Fruit fly (Drosophila melanogaster): ENCODE data around the gene MSAmiP.
A peak's percentile ranks its signal among the peaks of the same experiment; 100 is the strongest.

MSAmiP gene

dm6 chr3R:16913300-16913928 lies 17.3 kb upstream of the MSAmiP start:
- TF ChIP-seq cic (GFP tag; optimal IDR thresholded peaks at IDR 0.05) (no peak), ovo (GFP tag; optimal IDR thresholded peaks at IDR 0.05) (no peak), Crg-1 (GFP tag; optimal IDR thresholded peaks at IDR 0.05) (no peak), CG1620 (GFP tag; optimal IDR thresholded peaks at IDR 0.05) (no peak), toe (GFP tag; optimal IDR thresholded peaks at IDR 0.05) (no peak), CG7045 (GFP tag; optimal IDR thresholded peaks at IDR 0.05) (no peak), cnc (optimal IDR thresholded peaks at IDR 0.05) (no peak), CG11617 (GFP tag; optimal IDR thresholded peaks at IDR 0.05) (no peak), CG5204 (GFP tag; optimal IDR thresholded peaks at IDR 0.05) (no peak)

- no peak for TF ChIP-seq cnc (optimal IDR thresholded peaks at IDR 0.05)
- TF ChIP-seq tj (GFP tag; optimal IDR thresholded peaks at IDR 0.05) = no peak
- no peak for TF ChIP-seq CG7101 (tag; optimal IDR thresholded peaks at IDR 0.05)
- TF ChIP-seq Hr96 (GFP tag; optimal IDR thresholded peaks at IDR 0.05) = no peak
- TF ChIP-seq Crg-1 (GFP tag; optimal IDR thresholded peaks at IDR 0.05) = no peak
- no peak for TF ChIP-seq Mnt (GFP tag; optimal IDR thresholded peaks at IDR 0.05)
- TF ChIP-seq CG1620 (GFP tag; optimal IDR thresholded peaks at IDR 0.05) = no peak
- TF ChIP-seq CG33017 (tag; optimal IDR thresholded peaks at IDR 0.05) = no peak
These were observed 11.7 kb upstream of the MSAmiP start for dm6 chr3R:16907790-16908189.

dm6 chr3R:16901995-16902394 lies 5.9 kb upstream of the MSAmiP start:
- no peak for TF ChIP-seq toe (GFP tag; optimal IDR thresholded peaks at IDR 0.05)
- TF ChIP-seq CG7101 (tag; optimal IDR thresholded peaks at IDR 0.05) = no peak
- no peak for TF ChIP-seq CG7045 (GFP tag; optimal IDR thresholded peaks at IDR 0.05)
- no peak for TF ChIP-seq Clk (GFP tag; optimal IDR thresholded peaks at IDR 0.05)
- TF ChIP-seq Mnt (GFP tag; optimal IDR thresholded peaks at IDR 0.05) = no peak
- no peak for TF ChIP-seq CG5204 (GFP tag; optimal IDR thresholded peaks at IDR 0.05)
- no peak for TF ChIP-seq pad (GFP tag; optimal IDR thresholded peaks at IDR 0.05)
- no peak for TF ChIP-seq CG14711 (tag; optimal IDR thresholded peaks at IDR 0.05)
- no peak for TF ChIP-seq cnc (optimal IDR thresholded peaks at IDR 0.05)
- no peak for TF ChIP-seq tj (GFP tag; optimal IDR thresholded peaks at IDR 0.05)
- TF ChIP-seq cic (GFP tag; optimal IDR thresholded peaks at IDR 0.05) = no peak
- TF ChIP-seq Hr96 (GFP tag; optimal IDR thresholded peaks at IDR 0.05) = no peak
- TF ChIP-seq CG12768 (GFP tag; optimal IDR thresholded peaks at IDR 0.05) = no peak
- no peak for TF ChIP-seq CG11617 (GFP tag; optimal IDR thresholded peaks at IDR 0.05)
- TF ChIP-seq bab1 (GFP tag; optimal IDR thresholded peaks at IDR 0.05) = no peak
- no peak for TF ChIP-seq CG1620 (GFP tag; optimal IDR thresholded peaks at IDR 0.05)
- no peak for TF ChIP-seq Crg-1 (GFP tag; optimal IDR thresholded peaks at IDR 0.05)
- no peak for TF ChIP-seq kay (GFP tag; ENCODE audit: borderline replicate concordance)
- TF ChIP-seq ovo (GFP tag; optimal IDR thresholded peaks at IDR 0.05) = no peak

dm6 chr3R:16899659-16900022 lies 3.5 kb upstream of the MSAmiP start:
- TF ChIP-seq toe (GFP tag; optimal IDR thresholded peaks at IDR 0.05) (no peak), Hr96 (GFP tag; optimal IDR thresholded peaks at IDR 0.05) (no peak), pad (GFP tag; optimal IDR thresholded peaks at IDR 0.05) (no peak), bab1 (GFP tag; optimal IDR thresholded peaks at IDR 0.05) (no peak), CG7045 (GFP tag; optimal IDR thresholded peaks at IDR 0.05) (no peak), ovo (GFP tag; optimal IDR thresholded peaks at IDR 0.05) (no peak), CG1620 (GFP tag; optimal IDR thresholded peaks at IDR 0.05) (no peak), tj (GFP tag; optimal IDR thresholded peaks at IDR 0.05) (no peak), CG12768 (GFP tag; optimal IDR thresholded peaks at IDR 0.05) (no peak), CG33017 (tag; optimal IDR thresholded peaks at IDR 0.05) (no peak), Clk (GFP tag; optimal IDR thresholded peaks at IDR 0.05) (no peak), CG14711 (tag; optimal IDR thresholded peaks at IDR 0.05) (no peak), kay (GFP tag; ENCODE audit: borderline replicate concordance) (no peak), CG5204 (GFP tag; optimal IDR thresholded peaks at IDR 0.05) (no peak), Mnt (GFP tag; optimal IDR thresholded peaks at IDR 0.05) (no peak), cnc (optimal IDR thresholded peaks at IDR 0.05) (no peak)

dm6 chr3R:16898791-16899658 lies 2.9 kb upstream of the MSAmiP start:
- TF ChIP-seq pad (GFP tag; optimal IDR thresholded peaks at IDR 0.05) (peak; percentile 21), CG5204 (GFP tag; optimal IDR thresholded peaks at IDR 0.05) (no peak)

dm6 chr3R:16898385-16898784 lies 2.3 kb upstream of the MSAmiP start:
- TF ChIP-seq kay (GFP tag; ENCODE audit: borderline replicate concordance) (no peak), CG33017 (tag; optimal IDR thresholded peaks at IDR 0.05) (no peak), Hr96 (GFP tag; optimal IDR thresholded peaks at IDR 0.05) (no peak), Crg-1 (GFP tag; optimal IDR thresholded peaks at IDR 0.05) (no peak), toe (GFP tag; optimal IDR thresholded peaks at IDR 0.05) (no peak), CG5204 (GFP tag; optimal IDR thresholded peaks at IDR 0.05) (no peak), cnc (optimal IDR thresholded peaks at IDR 0.05) (no peak), CG7045 (GFP tag; optimal IDR thresholded peaks at IDR 0.05) (no peak), pad (GFP tag; optimal IDR thresholded peaks at IDR 0.05) (no peak)

Data from whole organism, adult.